Fruit fly (Drosophila melanogaster) whole organism, embryonic: Measurements from ENCODE around the gene orion.

Experiments used
- Blimp-1 ChIP-seq: fragments of 200-800 bp; sonication (Bioruptor generic); optimal IDR thresholded peaks from 3 replicates; lab custom pipeline; 2018; ENCODE audit warnings: missing biosample characterization, missing genetic modification characterization, mild to moderate bottlenecking, moderate library complexity, missing genetic modification reagents
- Bteb2 ChIP-seq: fragments of 200-800 bp; sonication (Bioruptor generic); optimal IDR thresholded peaks from 2 replicates; lab custom pipeline; 2016; ENCODE audit warnings: missing biosample characterization, missing genetic modification characterization
- CG11695 ChIP-seq: fragments of 200-800 bp; sonication (Bioruptor generic); IDR thresholded peaks from 3 replicates; pipeline ENCODE4 v1.3.6; 2022; ENCODE audit warnings: missing biosample characterization, missing genetic modification characterization
- CG12236 ChIP-seq: fragments of 200-800 bp; sonication (Bioruptor generic); optimal IDR thresholded peaks from 2 replicates; lab custom pipeline; 2016; ENCODE audit warnings: missing biosample characterization, missing genetic modification characterization
- CG15479 ChIP-seq: fragments of 200-800 bp; sonication (Bioruptor generic); optimal IDR thresholded peaks from 3 replicates; lab custom pipeline; 2019; ENCODE audit warnings: missing biosample characterization, mild to moderate bottlenecking, missing genetic modification characterization, moderate library complexity
- CG1647 ChIP-seq: fragments of 200-800 bp; sonication (Bioruptor generic); optimal IDR thresholded peaks from 3 replicates; lab custom pipeline; 2016; ENCODE audit warnings: missing biosample characterization, missing genetic modification characterization
- CG17186 ChIP-seq: fragments of 200-800 bp; sonication (Bioruptor generic); optimal IDR thresholded peaks from 3 replicates; lab custom pipeline; 2017; ENCODE audit warnings: missing biosample characterization, missing genetic modification reagents, missing genetic modification characterization
- CG18599 ChIP-seq: fragments of 200-800 bp; sonication (Bioruptor generic); optimal IDR thresholded peaks from 3 replicates; lab custom pipeline; 2017; ENCODE audit warnings: missing biosample characterization, missing genetic modification characterization, mild to moderate bottlenecking, moderate library complexity, missing genetic modification reagents
- CG3065 ChIP-seq: fragments of 200-800 bp; sonication (Bioruptor generic); optimal IDR thresholded peaks from 2 replicates; lab custom pipeline; 2016; ENCODE audit warnings: missing biosample characterization, missing genetic modification characterization
- CG31224 ChIP-seq: fragments of 200-800 bp; sonication (Bioruptor generic); IDR thresholded peaks from 2 replicates; pipeline ENCODE4 v1.3.6; 2022; ENCODE audit warnings: missing biosample characterization, missing genetic modification characterization
- CG4360 ChIP-seq: fragments of 200-800 bp; sonication (Bioruptor generic); IDR thresholded peaks from 2 replicates; pipeline ENCODE4 v1.3.6; 2022; ENCODE audit warnings: missing biosample characterization, missing genetic modification characterization
- CG6272 ChIP-seq: fragments of 200-800 bp; sonication (Bioruptor generic); IDR thresholded peaks from 2 replicates; pipeline ENCODE4 v1.3.6; 2022; ENCODE audit warnings: missing biosample characterization, missing genetic modification characterization
- CG7963 ChIP-seq: fragments of 200-800 bp; sonication (Bioruptor generic); IDR thresholded peaks from 3 replicates; pipeline ENCODE4 v1.3.6; 2022; ENCODE audit warnings: missing biosample characterization, missing genetic modification characterization; ENCODE audit not compliant: partially characterized antibody
- CG9215 ChIP-seq: fragments of 200-800 bp; sonication (Bioruptor generic); IDR thresholded peaks from 2 replicates; pipeline ENCODE4 v1.3.6; 2022; ENCODE audit warnings: missing biosample characterization, missing genetic modification characterization
- CHES-1-like ChIP-seq: fragments of 200-800 bp; sonication (Bioruptor generic); optimal IDR thresholded peaks from 2 replicates; lab custom pipeline; 2016; ENCODE audit warnings: missing biosample characterization, missing genetic modification characterization
- Dip3 ChIP-seq: fragments of 200-800 bp; sonication (Bioruptor generic); optimal IDR thresholded peaks from 3 replicates; lab custom pipeline; 2016; ENCODE audit warnings: missing biosample characterization, missing genetic modification characterization
- Dref ChIP-seq: fragments of 200-800 bp; sonication (Bioruptor generic); IDR thresholded peaks from 2 replicates; pipeline ENCODE4 v1.3.6; 2022; ENCODE audit warnings: missing biosample characterization, missing genetic modification characterization
- Fer1 ChIP-seq: fragments of 200-800 bp; sonication (Bioruptor generic); optimal IDR thresholded peaks from 2 replicates; lab custom pipeline; 2017; ENCODE audit warnings: missing biosample characterization, mild to moderate bottlenecking, missing genetic modification characterization
- Fer2 ChIP-seq: fragments of 200-800 bp; sonication (Bioruptor generic); optimal IDR thresholded peaks from 2 replicates; lab custom pipeline; 2018; ENCODE audit warnings: missing biosample characterization, mild to moderate bottlenecking, missing genetic modification characterization, moderate library complexity
- HLH54F ChIP-seq: fragments of 200-800 bp; sonication (Bioruptor generic); optimal IDR thresholded peaks from 3 replicates; lab custom pipeline; 2016; ENCODE audit warnings: missing biosample characterization, missing genetic modification characterization
- Hr3 ChIP-seq: fragments of 200-800 bp; sonication (Bioruptor generic); optimal IDR thresholded peaks from 3 replicates; lab custom pipeline; 2016; ENCODE audit warnings: missing biosample characterization, missing genetic modification characterization
- Hr51 ChIP-seq, 2 experiments: fragments of 200-800 bp; sonication (Bioruptor generic); optimal IDR thresholded peaks; 2 replicates in 1 of 2; 3 replicates in 1 of 2; lab custom pipeline; 2016 to 2018; ENCODE audit warnings: missing biosample characterization in 2 of 2, missing genetic modification characterization in 2 of 2, mild to moderate bottlenecking in 1 of 2, moderate library complexity in 1 of 2
- MESR4 ChIP-seq: fragments of 200-800 bp; sonication (Bioruptor generic); optimal IDR thresholded peaks from 2 replicates; lab custom pipeline; 2018; ENCODE audit warnings: missing biosample characterization, mild to moderate bottlenecking, missing genetic modification characterization, moderate library complexity
- Meics ChIP-seq: fragments of 200-800 bp; sonication (Bioruptor generic); optimal IDR thresholded peaks from 2 replicates; lab custom pipeline; 2017; ENCODE audit warnings: missing biosample characterization, mild to moderate bottlenecking, missing genetic modification characterization
- Opbp ChIP-seq: fragments of 200-800 bp; sonication (Bioruptor generic); IDR thresholded peaks from 3 replicates; pipeline ENCODE4 v1.3.6; 2022; ENCODE audit warnings: missing biosample characterization, missing genetic modification characterization; ENCODE audit not compliant: partially characterized antibody
- Pdp1 ChIP-seq, 2 experiments: fragments of 200-800 bp; sonication (Bioruptor generic); optimal IDR thresholded peaks; 3 replicates each; lab custom pipeline; 2016; ENCODE audit warnings: missing biosample characterization in 2 of 2, missing genetic modification characterization in 2 of 2, mild to moderate bottlenecking in 1 of 2, moderate library complexity in 1 of 2
- Rfx ChIP-seq: fragments of 200-800 bp; sonication (Bioruptor generic); IDR thresholded peaks from 2 replicates; pipeline ENCODE4 v1.3.6; 2022; ENCODE audit warnings: missing biosample characterization, missing genetic modification characterization
- Rx ChIP-seq: fragments of 200-800 bp; sonication (Bioruptor generic); IDR thresholded peaks from 2 replicates; pipeline ENCODE4 v1.3.6; 2022; ENCODE audit warnings: missing biosample characterization, missing genetic modification characterization
- Sin3A ChIP-seq: fragments of >200 bp; optimal IDR thresholded peaks from 2 replicates; lab custom pipeline; 2018
- Sox102F ChIP-seq: fragments of 200-800 bp; sonication (Bioruptor generic); optimal IDR thresholded peaks from 2 replicates; lab custom pipeline; 2018; ENCODE audit warnings: missing biosample characterization, mild to moderate bottlenecking, missing genetic modification characterization, moderate library complexity
- Trl ChIP-seq, 3 experiments: fragments of >200 bp in 2 of 3; fragments of 200-800 bp in 1 of 3; sonication (Bioruptor generic) in 1 of 3; optimal IDR thresholded peaks; 2 replicates in 1 of 3; 3 replicates in 2 of 3; lab custom pipeline; 2016 to 2017; ENCODE audit warnings: missing biosample characterization in 1 of 3, missing genetic modification characterization in 1 of 3
- bigmax ChIP-seq: fragments of 200-800 bp; sonication (Bioruptor generic); optimal IDR thresholded peaks from 2 replicates; lab custom pipeline; 2018; ENCODE audit warnings: missing biosample characterization, mild to moderate bottlenecking, missing genetic modification characterization
- bsh ChIP-seq, 2 experiments: fragments of 200-800 bp; sonication (Bioruptor generic); optimal IDR thresholded peaks; 2 replicates each; lab custom pipeline; 2017 to 2018; ENCODE audit warnings: mild to moderate bottlenecking in 2 of 2, missing biosample characterization in 2 of 2, missing genetic modification characterization in 2 of 2, moderate library complexity in 1 of 2
- chif ChIP-seq, 2 experiments: fragments of 200-800 bp; sonication (Bioruptor generic); optimal IDR thresholded peaks; 3 replicates each; lab custom pipeline; 2016; ENCODE audit warnings: missing biosample characterization in 2 of 2, missing genetic modification characterization in 2 of 2
- chinmo ChIP-seq: fragments of 200-800 bp; sonication (Bioruptor generic); IDR thresholded peaks from 4 replicates; pipeline ENCODE4 v1.3.6; 2022; ENCODE audit warnings: missing biosample characterization, missing genetic modification characterization; ENCODE audit not compliant: partially characterized antibody
- gcm ChIP-seq: fragments of 200-800 bp; sonication (Bioruptor generic); optimal IDR thresholded peaks from 2 replicates; lab custom pipeline; 2019; ENCODE audit warnings: missing biosample characterization, mild to moderate bottlenecking, missing genetic modification characterization, moderate library complexity
- knrl ChIP-seq: fragments of 200-800 bp; sonication (Bioruptor generic); IDR thresholded peaks from 3 replicates; pipeline ENCODE4 v1.3.6; 2022; ENCODE audit warnings: missing biosample characterization, missing genetic modification characterization; ENCODE audit not compliant: partially characterized antibody
- lmd ChIP-seq: fragments of 200-800 bp; sonication (Bioruptor generic); IDR thresholded peaks from 2 replicates; pipeline ENCODE4 v1.3.6; 2022; ENCODE audit warnings: missing biosample characterization, missing genetic modification characterization
- nom ChIP-seq: fragments of 200-800 bp; sonication (Bioruptor generic); optimal IDR thresholded peaks from 2 replicates; lab custom pipeline; 2017; ENCODE audit warnings: missing biosample characterization, missing genetic modification characterization, mild to moderate bottlenecking, moderate library complexity, missing genetic modification reagents
- pros ChIP-seq: fragments of 200-800 bp; sonication (Bioruptor generic); optimal IDR thresholded peaks from 3 replicates; lab custom pipeline; 2019; ENCODE audit warnings: missing biosample characterization, mild to moderate bottlenecking, missing genetic modification characterization, moderate library complexity
- sens-2 ChIP-seq: fragments of 200-800 bp; sonication (Bioruptor generic); IDR thresholded peaks from 2 replicates; pipeline ENCODE4 v1.3.6; 2022; ENCODE audit warnings: missing biosample characterization, missing genetic modification characterization
- slbo ChIP-seq: fragments of 200-800 bp; sonication (Bioruptor generic); IDR thresholded peaks from 2 replicates; pipeline ENCODE4 v1.3.6; 2022; ENCODE audit warnings: missing biosample characterization, missing genetic modification characterization
- tin ChIP-seq: fragments of 200-800 bp; sonication (Bioruptor generic); optimal IDR thresholded peaks from 3 replicates; lab custom pipeline; 2016; ENCODE audit warnings: missing biosample characterization, missing genetic modification characterization
- ttk ChIP-seq: fragments of 200-800 bp; sonication (Bioruptor generic); IDR thresholded peaks from 2 replicates; pipeline ENCODE4 v2.1.2; 2022; ENCODE audit warnings: missing biosample characterization, missing genetic modification characterization
- tup ChIP-seq: fragments of 200-800 bp; sonication (Bioruptor generic); optimal IDR thresholded peaks from 2 replicates; lab custom pipeline; 2016; ENCODE audit warnings: missing biosample characterization, mild to moderate bottlenecking, missing genetic modification characterization, moderate library complexity
- tx ChIP-seq: fragments of 200-800 bp; sonication (Bioruptor generic); optimal IDR thresholded peaks from 2 replicates; lab custom pipeline; 2016; ENCODE audit warnings: missing biosample characterization, missing genetic modification characterization
- vnd ChIP-seq: fragments of 200-800 bp; sonication (Bioruptor generic); IDR thresholded peaks from 3 replicates; pipeline ENCODE4 v1.3.6; 2022; ENCODE audit warnings: missing biosample characterization, missing genetic modification characterization; ENCODE audit not compliant: partially characterized antibody
- zen2 ChIP-seq: fragments of 200-800 bp; sonication (Bioruptor generic); IDR thresholded peaks from 3 replicates; pipeline ENCODE4 v1.3.6; 2022; ENCODE audit warnings: missing biosample characterization, missing genetic modification characterization; ENCODE audit not compliant: partially characterized antibody

Gene orion

dm6 chrX:7968215-7968799 lies 21.6 kb upstream of the orion start, which contains the start of gene sws (continued):
- TF ChIP-seq HLH54F (GFP tag; lab: Kevin White, UChicago) (no peak), CG17186 (no peak), Fer2 (tag; lab: Kevin White, UChicago) (peak; percentile 19), MESR4 (GFP tag; lab: Kevin White, UChicago) (peak; percentile 30), Bteb2 (GFP tag; lab: Kevin White, UChicago) (no peak), tup (GFP tag; lab: Kevin White, UChicago) (no peak), tin (GFP tag; lab: Kevin White, UChicago) (peak; percentile 19), CHES-1-like (GFP tag; lab: Kevin White, UChicago) (no peak), slbo (GFP tag; lab: Robert Waterston, UW) (peak; percentile 31; the same call in 1 of the 2 replicates), CG11695 (0 out of 3 replicates have a peak, but pooled peaks have one; percentile 17), vnd (GFP tag; lab: Robert Waterston, UW) (peak; percentile 52; the same call in 2 of the 3 replicates), Blimp-1 (GFP tag; lab: Kevin White, UChicago) (peak; percentile 43), Hr3 (GFP tag; lab: Kevin White, UChicago) (peak; percentile 41), chif (GFP tag; optimal IDR thresholded peaks at IDR 0.05; lab: Kevin White, UChicago) (no peak), zen2 (peak; percentile 50; the same call in 2 of the 3 replicates), CG7963 (GFP tag; lab: Robert Waterston, UW) (no peak), CG6272 (GFP tag; lab: Robert Waterston, UW) (no peak), Hr51 (GFP tag; optimal IDR thresholded peaks at IDR 0.05; lab: Kevin White, UChicago) (peak in 1 of 2 experiments; percentile 64), bigmax (no peak), Opbp (GFP tag; lab: Robert Waterston, UW) (peak; percentile 52; the same call in 2 of the 3 replicates), bsh (GFP tag; optimal IDR thresholded peaks at IDR 0.05; lab: Kevin White, UChicago) (peak in 1 of 2 experiments; percentile 51), lmd (peak; percentile 8; the same call in 1 of the 2 replicates), Sox102F (GFP tag; lab: Kevin White, UChicago) (peak; percentile 53), knrl (peak; percentile 53; the same call in 2 of the 3 replicates), Rx (no peak), CG3065 (GFP tag; lab: Kevin White, UChicago) (no peak), Fer1 (peak; percentile 4), CG18599 (GFP tag; lab: Kevin White, UChicago) (peak; percentile 67), Rfx (GFP tag; lab: Robert Waterston, UW) (no peak; the same call in 1 of the 2 replicates), Dref (peak; percentile 81)

dm6 chrX:7967848-7968143 lies 21.1 kb upstream of the orion start:
- no peak for TF ChIP-seq HLH54F (GFP tag; lab: Kevin White, UChicago)
- TF ChIP-seq lmd = no peak
- peak; percentile 52 for TF ChIP-seq CG15479
- TF ChIP-seq pros (GFP tag; lab: Kevin White, UChicago) = peak; percentile 60
- TF ChIP-seq CG31224 (GFP tag; lab: Robert Waterston, UW) = no peak
- 0 out of 4 replicates have a peak, but pooled peaks have one; percentile 60 for TF ChIP-seq chinmo (GFP tag; lab: Robert Waterston, UW)
- no peak for TF ChIP-seq sens-2 (GFP tag; lab: Robert Waterston, UW)
- no peak for TF ChIP-seq CG9215 (GFP tag; lab: Robert Waterston, UW)
- TF ChIP-seq gcm (GFP tag; lab: Kevin White, UChicago) = no peak
- no peak for TF ChIP-seq CG12236 (GFP tag; lab: Kevin White, UChicago)
- no peak for TF ChIP-seq Sin3A (lab: Kevin White, UChicago)
- no peak for TF ChIP-seq tx (GFP tag; lab: Kevin White, UChicago)
- no peak for TF ChIP-seq Meics
- TF ChIP-seq Dip3 (GFP tag; lab: Kevin White, UChicago) = no peak
- peak; percentile 6 for TF ChIP-seq nom
- TF ChIP-seq ttk (GFP tag; lab: Robert Waterston, UW) = 0 out of 2 replicates have a peak, but pooled peaks have one; percentile 1
- TF ChIP-seq Trl (optimal IDR thresholded peaks at IDR 0.05; lab: Kevin White, UChicago) = peak in 1 of 2 experiments; percentile 40
- no peak for TF ChIP-seq Trl (GFP tag; optimal IDR thresholded peaks at IDR 0.05; lab: Kevin White, UChicago)
- no peak for TF ChIP-seq CG3065 (GFP tag; lab: Kevin White, UChicago)
- peak; percentile 65; the same call in 1 of the 2 replicates for TF ChIP-seq CG4360 (GFP tag; lab: Robert Waterston, UW)
- TF ChIP-seq Pdp1 (GFP tag; optimal IDR thresholded peaks at IDR 0.05; lab: Kevin White, UChicago) = peak in 1 of 2 experiments; percentile 52
- no peak for TF ChIP-seq CG1647 (GFP tag; lab: Kevin White, UChicago)
